Fruit fly (Drosophila melanogaster) whole organism, embryonic: ENCODE data around the gene upSET.

Experiments used
- BEAF-32 ChIP-seq: fragments of 200-800 bp; sonication (Bioruptor generic); optimal IDR thresholded peaks from 3 replicates; lab custom pipeline; 2017; ENCODE audit warnings: missing biosample characterization, missing genetic modification characterization, mild to moderate bottlenecking, moderate library complexity, missing genetic modification reagents
- CG10147 ChIP-seq: fragments of 200-800 bp; sonication (Bioruptor generic); optimal IDR thresholded peaks from 2 replicates; lab custom pipeline; 2019; ENCODE audit warnings: missing biosample characterization, mild to moderate bottlenecking, missing genetic modification characterization, moderate library complexity
- CG10654 ChIP-seq: fragments of 200-800 bp; sonication (Bioruptor generic); optimal IDR thresholded peaks from 2 replicates; lab custom pipeline; 2016; ENCODE audit warnings: missing biosample characterization, missing genetic modification characterization
- CG11696 ChIP-seq: fragments of 200-800 bp; sonication (Bioruptor generic); IDR thresholded peaks from 2 replicates; pipeline ENCODE4 v1.3.6; 2022; ENCODE audit warnings: missing biosample characterization, missing genetic modification characterization
- CG12942 ChIP-seq: fragments of 200-800 bp; sonication (Bioruptor generic); optimal IDR thresholded peaks from 3 replicates; lab custom pipeline; 2016; ENCODE audit warnings: missing biosample characterization, missing genetic modification characterization
- CG14014 ChIP-seq: fragments of 200-800 bp; sonication (Bioruptor generic); IDR thresholded peaks from 2 replicates; pipeline ENCODE4 v1.3.6; 2022; ENCODE audit warnings: missing biosample characterization, missing genetic modification characterization
- CG14667 ChIP-seq: fragments of 200-800 bp; sonication (Bioruptor generic); IDR thresholded peaks from 2 replicates; pipeline ENCODE4 v1.3.6; 2022; ENCODE audit warnings: missing biosample characterization, missing genetic modification characterization
- CG17568 ChIP-seq: fragments of 200-800 bp; sonication (Bioruptor generic); optimal IDR thresholded peaks from 2 replicates; lab custom pipeline; 2018; ENCODE audit warnings: missing biosample characterization, mild to moderate bottlenecking, missing genetic modification characterization, moderate library complexity
- CG17802 ChIP-seq: fragments of 200-800 bp; sonication (Bioruptor generic); optimal IDR thresholded peaks from 2 replicates; lab custom pipeline; 2018; ENCODE audit warnings: missing biosample characterization, mild to moderate bottlenecking, missing genetic modification characterization, moderate library complexity
- CG2712 ChIP-seq: fragments of 200-800 bp; optimal IDR thresholded peaks from 3 replicates; lab custom pipeline; 2019; ENCODE audit warnings: missing biosample characterization, mild to moderate bottlenecking, missing genetic modification characterization, moderate library complexity
- CG31224 ChIP-seq: fragments of 200-800 bp; sonication (Bioruptor generic); IDR thresholded peaks from 2 replicates; pipeline ENCODE4 v1.3.6; 2022; ENCODE audit warnings: missing biosample characterization, missing genetic modification characterization
- CG32532 ChIP-seq: fragments of 200-800 bp; sonication (Bioruptor generic); IDR thresholded peaks from 2 replicates; pipeline ENCODE4 v1.3.6; 2022; ENCODE audit warnings: missing biosample characterization, missing genetic modification characterization
- CG32767 ChIP-seq: fragments of 200-800 bp; sonication (Bioruptor generic); IDR thresholded peaks from 2 replicates; pipeline ENCODE4 v1.3.6; 2022; ENCODE audit warnings: missing biosample characterization, missing genetic modification characterization
- CG4424 ChIP-seq: fragments of 200-800 bp; sonication (Bioruptor generic); optimal IDR thresholded peaks from 3 replicates; lab custom pipeline; 2016; ENCODE audit warnings: missing biosample characterization, missing genetic modification characterization
- CG5180 ChIP-seq: fragments of 200-800 bp; sonication (Bioruptor generic); optimal IDR thresholded peaks from 3 replicates; lab custom pipeline; 2017; ENCODE audit warnings: missing biosample characterization, missing genetic modification characterization, mild to moderate bottlenecking, moderate library complexity, missing genetic modification reagents
- CG5245 ChIP-seq: fragments of 200-800 bp; sonication (Bioruptor generic); optimal IDR thresholded peaks from 3 replicates; lab custom pipeline; 2016; ENCODE audit warnings: missing biosample characterization, missing genetic modification characterization
- CG5953 ChIP-seq: fragments of 200-800 bp; sonication (Bioruptor generic); IDR thresholded peaks from 2 replicates; pipeline ENCODE4 v1.3.6; 2022; ENCODE audit warnings: missing biosample characterization, missing genetic modification characterization
- CG6765 ChIP-seq: fragments of 200-800 bp; sonication (Bioruptor generic); optimal IDR thresholded peaks from 3 replicates; lab custom pipeline; 2017; ENCODE audit warnings: missing biosample characterization, mild to moderate bottlenecking, missing genetic modification characterization
- CG8281 ChIP-seq: fragments of 200-800 bp; sonication (Bioruptor generic); optimal IDR thresholded peaks from 2 replicates; lab custom pipeline; 2018; ENCODE audit warnings: missing biosample characterization, mild to moderate bottlenecking, missing genetic modification characterization, moderate library complexity
- CG9727 ChIP-seq: fragments of 200-800 bp; sonication (Bioruptor generic); optimal IDR thresholded peaks from 3 replicates; lab custom pipeline; 2017; ENCODE audit warnings: missing biosample characterization, mild to moderate bottlenecking, missing genetic modification characterization
- Dip3 ChIP-seq: fragments of 200-800 bp; sonication (Bioruptor generic); optimal IDR thresholded peaks from 3 replicates; lab custom pipeline; 2016; ENCODE audit warnings: missing biosample characterization, missing genetic modification characterization
- HLH4C ChIP-seq: fragments of 200-800 bp; sonication (Bioruptor generic); IDR thresholded peaks from 3 replicates; pipeline ENCODE4 v1.3.6; 2022; ENCODE audit warnings: missing biosample characterization, missing genetic modification characterization; ENCODE audit not compliant: partially characterized antibody
- Mrtf ChIP-seq: fragments of 200-800 bp; sonication (Bioruptor generic); IDR thresholded peaks from 3 replicates; pipeline ENCODE4 v1.3.6; 2022; ENCODE audit warnings: missing biosample characterization, missing genetic modification characterization
- Myb ChIP-seq: fragments of 200-800 bp; sonication (Bioruptor generic); optimal IDR thresholded peaks from 2 replicates; lab custom pipeline; 2016; ENCODE audit warnings: missing biosample characterization, missing genetic modification characterization
- NfI ChIP-seq: fragments of 200-800 bp; sonication (Bioruptor generic); optimal IDR thresholded peaks from 3 replicates; lab custom pipeline; 2018; ENCODE audit warnings: missing biosample characterization, mild to moderate bottlenecking, missing genetic modification characterization, moderate library complexity
- Opbp ChIP-seq: fragments of 200-800 bp; sonication (Bioruptor generic); IDR thresholded peaks from 3 replicates; pipeline ENCODE4 v1.3.6; 2022; ENCODE audit warnings: missing biosample characterization, missing genetic modification characterization; ENCODE audit not compliant: partially characterized antibody
- Sin3A ChIP-seq: fragments of >200 bp; optimal IDR thresholded peaks from 2 replicates; lab custom pipeline; 2018
- Tbp ChIP-seq: fragments of >200 bp; optimal IDR thresholded peaks from 2 replicates; lab custom pipeline; 2018; ENCODE audit warnings: missing biosample characterization, missing genetic modification characterization
- chn ChIP-seq: fragments of 200-800 bp; sonication (Bioruptor generic); optimal IDR thresholded peaks from 2 replicates; lab custom pipeline; 2016; ENCODE audit warnings: missing biosample characterization, missing genetic modification characterization
- cwo ChIP-seq: fragments of 200-800 bp; sonication (Bioruptor generic); optimal IDR thresholded peaks from 3 replicates; lab custom pipeline; 2017; ENCODE audit warnings: missing biosample characterization, missing genetic modification characterization, mild to moderate bottlenecking, moderate library complexity, missing genetic modification reagents
- dan ChIP-seq: fragments of 200-800 bp; sonication (Bioruptor generic); IDR thresholded peaks from 2 replicates; pipeline ENCODE4 v1.3.6; 2022; ENCODE audit warnings: missing biosample characterization, missing genetic modification characterization
- grn ChIP-seq: fragments of 200-800 bp; sonication (Bioruptor generic); optimal IDR thresholded peaks from 3 replicates; lab custom pipeline; 2017; ENCODE audit warnings: missing biosample characterization, missing genetic modification characterization
- hkb ChIP-seq, 2 experiments: fragments of 200-800 bp in 1 of 2; fragments of >200 bp in 1 of 2; sonication (Bioruptor generic) in 1 of 2; IDR thresholded peaks in 1 of 2; optimal IDR thresholded peaks in 1 of 2; 2 replicates each; pipeline versions ENCODE4 v1.3.6 to Lab custom; 2017 to 2022; ENCODE audit warnings: missing biosample characterization in 1 of 2, missing genetic modification characterization in 1 of 2
- kah ChIP-seq: fragments of 200-800 bp; sonication (Bioruptor generic); optimal IDR thresholded peaks from 2 replicates; lab custom pipeline; 2018; ENCODE audit warnings: missing biosample characterization, mild to moderate bottlenecking, missing genetic modification characterization
- kni ChIP-seq: fragments of 200-800 bp; sonication (Bioruptor generic); optimal IDR thresholded peaks from 3 replicates; lab custom pipeline; 2017; ENCODE audit warnings: mild to moderate bottlenecking, missing biosample characterization, missing genetic modification reagents, missing genetic modification characterization
- maf-S ChIP-seq: fragments of 200-800 bp; sonication (Bioruptor generic); optimal IDR thresholded peaks from 2 replicates; lab custom pipeline; 2016; ENCODE audit warnings: missing biosample characterization, missing genetic modification characterization
- nerfin-2 ChIP-seq: fragments of 200-800 bp; sonication (Bioruptor generic); IDR thresholded peaks from 2 replicates; pipeline ENCODE4 v1.3.6; 2022; ENCODE audit warnings: missing biosample characterization, missing genetic modification characterization; ENCODE audit not compliant: partially characterized antibody
- nmo ChIP-seq: fragments of 200-800 bp; sonication (Bioruptor generic); optimal IDR thresholded peaks from 2 replicates; lab custom pipeline; 2018; ENCODE audit warnings: missing biosample characterization, mild to moderate bottlenecking, missing genetic modification characterization, moderate library complexity
- oc ChIP-seq: fragments of 200-800 bp; sonication (Bioruptor generic); optimal IDR thresholded peaks from 2 replicates; lab custom pipeline; 2018; ENCODE audit warnings: missing biosample characterization, mild to moderate bottlenecking, missing genetic modification characterization, moderate library complexity
- otp ChIP-seq: fragments of 200-800 bp; sonication (Bioruptor generic); IDR thresholded peaks from 3 replicates; pipeline ENCODE4, ENCODE4 v1.3.6; 2022; ENCODE audit warnings: missing biosample characterization, missing genetic modification characterization
- peb ChIP-seq: fragments of 200-800 bp; sonication (Bioruptor generic); IDR thresholded peaks from 2 replicates; pipeline ENCODE4 v1.3.6; 2022; ENCODE audit warnings: missing biosample characterization, missing genetic modification characterization
- phol ChIP-seq: fragments of 200-800 bp; sonication (Bioruptor generic); optimal IDR thresholded peaks from 3 replicates; lab custom pipeline; 2018; ENCODE audit warnings: missing biosample characterization, mild to moderate bottlenecking, missing genetic modification characterization, moderate library complexity
- salm ChIP-seq: fragments of 200-800 bp; sonication (Bioruptor generic); optimal IDR thresholded peaks from 2 replicates; lab custom pipeline; 2018; ENCODE audit warnings: missing biosample characterization, mild to moderate bottlenecking, missing genetic modification characterization
- sens ChIP-seq: fragments of 200-800 bp; sonication (Bioruptor generic); peaks from one replicate; lab custom pipeline; 2016; ENCODE audit warnings: missing biosample characterization, missing genetic modification characterization
- slou ChIP-seq: fragments of 200-800 bp; sonication (Bioruptor generic); optimal IDR thresholded peaks from 3 replicates; lab custom pipeline; 2016; ENCODE audit warnings: missing biosample characterization, missing genetic modification characterization
- sna ChIP-seq: fragments of 200-800 bp; sonication (Bioruptor generic); IDR thresholded peaks from 2 replicates; pipeline ENCODE4 v1.3.6; 2022; ENCODE audit warnings: missing biosample characterization, missing genetic modification characterization; ENCODE audit not compliant: partially characterized antibody
- vfl ChIP-seq: fragments of 200-800 bp; sonication (Bioruptor generic); optimal IDR thresholded peaks from 2 replicates; lab custom pipeline; 2016; ENCODE audit warnings: missing biosample characterization, missing genetic modification characterization
- zen ChIP-seq: fragments of 200-800 bp; sonication (Bioruptor generic); optimal IDR thresholded peaks from 3 replicates; lab custom pipeline; 2018; ENCODE audit warnings: missing biosample characterization, mild to moderate bottlenecking, missing genetic modification characterization, moderate library complexity
- zen2 ChIP-seq: fragments of 200-800 bp; sonication (Bioruptor generic); IDR thresholded peaks from 3 replicates; pipeline ENCODE4 v1.3.6; 2022; ENCODE audit warnings: missing biosample characterization, missing genetic modification characterization; ENCODE audit not compliant: partially characterized antibody
- zf30C ChIP-seq: fragments of 200-800 bp; sonication (Bioruptor generic); optimal IDR thresholded peaks from 3 replicates; lab custom pipeline; 2018; ENCODE audit warnings: missing biosample characterization, mild to moderate bottlenecking, missing genetic modification characterization

Gene upSET

dm6 chr3L:14002524-14003135, 703 bp downstream of the upSET start (continued):
- peak; percentile 45 for TF ChIP-seq phol (tag; lab: Kevin White, UChicago)
- no peak for TF ChIP-seq maf-S (GFP tag; lab: Kevin White, UChicago)
- peak; percentile 33 for TF ChIP-seq nmo (GFP tag; lab: Kevin White, UChicago)
- TF ChIP-seq CG10147 (GFP tag; lab: Kevin White, UChicago), result no peak
- no peak for TF ChIP-seq CG17568
- no peak for TF ChIP-seq CG2712 (tag; lab: Kevin White, UChicago)
- TF ChIP-seq CG31224, result no peak
- peak; percentile 72 for TF ChIP-seq oc (tag; lab: Kevin White, UChicago)
- no peak for TF ChIP-seq chn (GFP tag; lab: Kevin White, UChicago)
- TF ChIP-seq vfl, result no peak
- peak; percentile 12 for TF ChIP-seq kni (GFP tag; lab: Kevin White, UChicago)
- TF ChIP-seq CG5245 (GFP tag; lab: Kevin White, UChicago), result no peak
- no peak for TF ChIP-seq Mrtf (GFP tag; lab: Robert Waterston, UW)
- TF ChIP-seq Sin3A (lab: Kevin White, UChicago), result no peak
- TF ChIP-seq Opbp (GFP tag; lab: Robert Waterston, UW), result peak; percentile 77
- no peak for TF ChIP-seq zf30C
- TF ChIP-seq Dip3, result no peak
- TF ChIP-seq sna (GFP tag; lab: Robert Waterston, UW), result no peak
- TF ChIP-seq CG14014 (GFP tag; lab: Robert Waterston, UW), result no peak
- TF ChIP-seq CG9727 (GFP tag; lab: Kevin White, UChicago), result no peak
- no peak for TF ChIP-seq CG14667 (GFP tag; lab: Robert Waterston, UW)
- TF ChIP-seq Tbp (GFP tag; lab: Kevin White, UChicago), result no peak
- no peak for TF ChIP-seq CG17802 (tag; lab: Kevin White, UChicago)
- peak; percentile 53 for TF ChIP-seq zen (tag; lab: Kevin White, UChicago)
- no peak for TF ChIP-seq Myb
- no peak for TF ChIP-seq nerfin-2 (GFP tag; lab: Robert Waterston, UW)
- TF ChIP-seq CG5180 (GFP tag; lab: Kevin White, UChicago), result no peak
- TF ChIP-seq CG6765, result peak; percentile 25
- no peak for TF ChIP-seq hkb (optimal IDR thresholded peaks at IDR 0.05; lab: Kevin White, UChicago)
- no peak; the same call in 1 of the 2 replicates for TF ChIP-seq hkb (GFP tag; IDR thresholded peaks at IDR 0.05; lab: Robert Waterston, UW)
- no peak for TF ChIP-seq CG5953 (GFP tag; lab: Robert Waterston, UW)
- TF ChIP-seq CG11696 (GFP tag; lab: Robert Waterston, UW), result no peak
- TF ChIP-seq otp (GFP tag; lab: Robert Waterston, UW), result peak; percentile 52; the same call in 1 of the 3 replicates
- 0 out of 3 replicates have a peak, but pooled peaks have one; percentile 12 for TF ChIP-seq zen2 (GFP tag; lab: Robert Waterston, UW)
- no peak for TF ChIP-seq cwo
- no peak for TF ChIP-seq HLH4C (GFP tag; lab: Robert Waterston, UW)
- no peak for TF ChIP-seq NfI (GFP tag; lab: Kevin White, UChicago)
- no peak for TF ChIP-seq kah (GFP tag; lab: Kevin White, UChicago)
- TF ChIP-seq peb, result no peak
- TF ChIP-seq CG8281 (tag; lab: Kevin White, UChicago), result no peak
- TF ChIP-seq slou (GFP tag; lab: Kevin White, UChicago), result no peak
- TF ChIP-seq salm (tag; lab: Kevin White, UChicago), result no peak
- TF ChIP-seq grn (GFP tag; lab: Kevin White, UChicago), result no peak
- no peak for TF ChIP-seq CG12942
- TF ChIP-seq CG32532 (GFP tag; lab: Robert Waterston, UW), result 0 out of 2 replicates have a peak, but pooled peaks have one; percentile 30
- TF ChIP-seq CG32767, result peak; percentile 74
- peak; percentile 13 for TF ChIP-seq BEAF-32
- peak; percentile 59 for TF ChIP-seq sens
- TF ChIP-seq dan, result no peak
- TF ChIP-seq CG4424, result no peak
- TF ChIP-seq CG10654 (GFP tag; lab: Kevin White, UChicago), result no peak
